Worm (Caenorhabditis elegans): ENCODE measurements around the gene scb-1.

DNA sequence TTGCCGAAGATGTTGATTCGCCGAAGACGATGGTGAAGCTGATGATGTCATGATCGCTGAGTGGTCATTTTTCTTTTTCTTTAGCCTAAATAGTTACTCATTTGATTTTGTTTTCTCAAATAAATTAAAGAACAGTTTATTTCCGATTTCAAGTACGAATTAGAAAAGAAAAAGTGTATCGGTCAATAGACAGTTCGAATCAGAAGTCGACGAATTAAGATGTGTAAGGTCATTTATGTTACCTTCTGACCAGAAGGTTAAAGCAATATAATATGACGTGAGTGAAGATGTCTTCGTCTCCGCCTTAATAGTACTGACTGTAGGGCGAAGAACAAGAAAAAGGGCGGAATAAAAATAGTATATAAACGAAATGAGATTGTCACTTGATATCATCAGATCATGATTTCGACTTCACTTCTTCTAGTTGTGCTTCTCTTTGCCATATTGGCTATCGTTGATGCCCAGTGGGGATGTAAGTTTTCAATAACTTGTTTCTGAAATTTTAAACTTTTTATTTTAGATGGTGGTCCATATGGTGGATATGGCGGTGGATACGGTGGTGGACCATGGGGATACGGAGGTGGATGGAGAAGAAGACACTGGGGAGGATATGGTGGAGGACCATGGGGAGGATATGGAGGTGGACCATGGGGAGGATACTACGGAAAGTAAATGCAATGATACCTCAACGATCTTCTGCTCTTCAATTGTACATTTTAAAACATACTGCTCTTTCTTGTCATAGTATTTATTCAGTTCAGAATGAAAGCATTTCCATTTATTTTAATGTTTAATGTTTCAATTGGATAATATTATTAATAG is 27.7 kb upstream of the scb-1 start, which contains the start of the genes T19C4.24 and nlp-33:
- no peak for TF ChIP-seq ztf-4 (tag; optimal IDR thresholded peaks at IDR 0.05)
- peak in 1 of 3 experiments; percentile 79 for TF ChIP-seq elt-3 (tag; optimal IDR thresholded peaks at IDR 0.05)
- no peak for TF ChIP-seq mdl-1 (tag; optimal IDR thresholded peaks at IDR 0.05)
- no peak for TF ChIP-seq nhr-237 (tag; optimal IDR thresholded peaks at IDR 0.05)
- no peak for TF ChIP-seq nhr-76 (tag; optimal IDR thresholded peaks at IDR 0.05)
- TF ChIP-seq ama-1 (optimal IDR thresholded peaks at IDR 0.05), result peak; percentile 91
- no peak for TF ChIP-seq zag-1 (tag; optimal IDR thresholded peaks at IDR 0.05)
- no peak for TF ChIP-seq ceh-16 (tag; optimal IDR thresholded peaks at IDR 0.05)
- TF ChIP-seq pqm-1 (tag; optimal IDR thresholded peaks at IDR 0.05), result no peak
- no peak for TF ChIP-seq nhr-77 (tag; optimal IDR thresholded peaks at IDR 0.05)
- no peak for TF ChIP-seq unc-62 (GFP tag; optimal IDR thresholded peaks at IDR 0.05)
- peak; percentile 66 for TF ChIP-seq nhr-25 (tag; optimal IDR thresholded peaks at IDR 0.05)
- TF ChIP-seq fkh-10 (GFP tag; optimal IDR thresholded peaks at IDR 0.05), result no peak
- peak; percentile 61 for TF ChIP-seq nhr-43 (tag; optimal IDR thresholded peaks at IDR 0.05; ENCODE audit: poor library complexity, severe bottlenecking)
